Worm (Caenorhabditis elegans): ENCODE measurements around the gene C50B6.9.

Gene C50B6.9

DNA sequence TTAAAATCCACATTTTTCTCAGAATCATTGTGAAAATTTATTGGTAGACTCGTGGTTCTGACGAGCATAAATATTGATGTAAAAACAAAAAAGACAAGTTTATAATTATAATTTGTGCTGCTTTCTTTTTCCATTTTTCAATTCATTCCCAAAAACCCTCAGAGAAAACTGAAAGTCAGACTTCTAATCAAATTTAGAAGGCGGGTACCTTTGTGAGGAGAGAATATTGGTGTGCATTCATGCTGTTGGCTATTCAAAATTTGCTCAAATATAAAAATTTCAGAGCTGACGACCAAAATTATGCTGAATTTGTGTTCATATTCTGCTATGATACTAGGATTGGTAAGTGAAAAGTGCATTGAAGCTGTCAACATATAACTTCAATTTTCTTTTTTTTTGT is 30.9 kb downstream of the C50B6.9 start, which contains the start of gene srx-125:
Gene srx-125, plus strand, starts transcription at position 301 of the 400 bp plus-strand sequence.
- TF ChIP-seq T22C8.4 (GFP tag; IDR thresholded peaks at IDR 0.05) (no peak), ztf-29 (GFP tag; IDR thresholded peaks at IDR 0.05) (no peak), ref-1 (GFP tag; conservative IDR thresholded peaks at IDR 0.05) (no peak), med-1 (GFP tag; optimal IDR thresholded peaks at IDR 0.05; ENCODE audit: insufficient read depth) (no peak), klf-2 (GFP tag; conservative IDR thresholded peaks at IDR 0.05) (no peak), flt-1 (GFP tag; IDR thresholded peaks at IDR 0.05) (no peak), tab-1 (GFP tag; IDR thresholded peaks at IDR 0.05) (no peak), cog-1 (tag; optimal IDR thresholded peaks at IDR 0.05) (no peak), ztf-23 (GFP tag; IDR thresholded peaks at IDR 0.05) (no peak)

DNA sequence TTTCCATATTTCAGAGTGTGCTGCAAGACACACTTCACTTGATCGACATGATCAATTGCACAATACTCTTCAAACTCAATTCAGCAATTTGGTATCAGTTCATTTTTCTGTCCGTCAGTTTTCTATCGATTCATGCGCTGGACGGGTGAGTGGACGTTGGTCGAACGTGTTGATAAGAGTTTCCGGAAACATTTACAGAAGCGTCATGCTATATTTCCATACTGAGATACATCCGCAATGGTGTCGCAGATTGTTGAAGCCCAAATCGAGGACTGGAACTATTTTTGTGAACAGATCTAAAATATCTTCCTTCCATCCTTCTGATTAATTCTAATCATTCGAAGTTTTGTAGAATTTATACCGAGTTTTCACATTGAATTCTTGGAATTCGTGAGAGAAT is 33.5 kb downstream of the C50B6.9 start:
- TF ChIP-seq tab-1 (GFP tag; IDR thresholded peaks at IDR 0.05) (no peak), flt-1 (GFP tag; IDR thresholded peaks at IDR 0.05) (no peak), med-1 (GFP tag; optimal IDR thresholded peaks at IDR 0.05; ENCODE audit: insufficient read depth) (no peak), ref-1 (GFP tag; conservative IDR thresholded peaks at IDR 0.05) (no peak), ztf-23 (GFP tag; IDR thresholded peaks at IDR 0.05) (no peak), klf-2 (GFP tag; conservative IDR thresholded peaks at IDR 0.05) (no peak), T22C8.4 (GFP tag; IDR thresholded peaks at IDR 0.05) (no peak), cog-1 (tag; optimal IDR thresholded peaks at IDR 0.05) (no peak), ztf-29 (GFP tag; IDR thresholded peaks at IDR 0.05) (no peak)

DNA sequence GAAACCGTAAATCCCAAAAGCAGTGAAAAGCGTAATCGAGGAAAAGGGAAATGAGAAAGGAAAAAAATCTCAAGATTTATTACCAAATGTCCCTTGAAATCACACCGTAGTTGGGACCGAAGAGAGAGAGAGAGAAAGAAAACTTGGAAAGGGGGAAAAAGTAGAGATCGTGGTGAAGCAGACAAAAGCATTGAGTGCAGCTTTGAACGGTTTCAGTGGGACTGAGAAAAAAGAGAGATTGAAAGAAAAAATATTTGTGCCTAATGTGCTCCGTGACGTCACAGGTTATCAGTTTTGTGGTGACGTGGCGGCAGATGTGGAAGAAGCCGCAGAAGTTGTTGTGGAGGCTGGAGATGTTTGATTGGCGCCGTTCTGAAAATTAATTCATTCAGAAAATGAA is 34.1 kb downstream of the C50B6.9 start:
- TF ChIP-seq ztf-23 (GFP tag; IDR thresholded peaks at IDR 0.05), result no peak
- TF ChIP-seq tab-1 (GFP tag; IDR thresholded peaks at IDR 0.05), result no peak
- no peak for TF ChIP-seq T22C8.4 (GFP tag; IDR thresholded peaks at IDR 0.05)
- no peak for TF ChIP-seq ztf-29 (GFP tag; IDR thresholded peaks at IDR 0.05)
- TF ChIP-seq klf-2 (GFP tag; conservative IDR thresholded peaks at IDR 0.05), result no peak
- no peak for TF ChIP-seq ref-1 (GFP tag; conservative IDR thresholded peaks at IDR 0.05)
- no peak for TF ChIP-seq cog-1 (tag; optimal IDR thresholded peaks at IDR 0.05)
- no peak for TF ChIP-seq med-1 (GFP tag; optimal IDR thresholded peaks at IDR 0.05; ENCODE audit: insufficient read depth)
- no peak for TF ChIP-seq flt-1 (GFP tag; IDR thresholded peaks at IDR 0.05)

DNA sequence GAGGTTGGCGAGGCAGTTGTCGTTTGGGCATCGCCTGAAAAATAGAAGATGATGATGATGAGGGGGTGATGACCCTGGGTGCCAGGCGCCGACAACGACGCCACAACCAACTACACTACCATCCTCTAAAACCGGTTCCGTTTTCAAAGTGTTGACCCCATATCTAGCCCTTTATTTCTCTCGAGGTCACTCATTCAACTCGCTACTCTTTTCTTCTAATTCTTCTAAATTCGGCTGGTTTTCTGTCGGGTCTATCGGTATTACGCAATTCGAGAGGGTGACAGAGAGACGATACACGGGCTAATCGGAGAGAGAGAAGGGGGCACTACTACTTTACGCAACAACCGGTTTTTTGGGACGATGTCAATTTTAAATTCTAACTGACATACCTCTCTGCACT is 35.2 kb downstream of the C50B6.9 start:
- TF ChIP-seq klf-2 (GFP tag; conservative IDR thresholded peaks at IDR 0.05), result no peak
- TF ChIP-seq med-1 (GFP tag; optimal IDR thresholded peaks at IDR 0.05; ENCODE audit: insufficient read depth), result no peak
- TF ChIP-seq T22C8.4 (GFP tag; IDR thresholded peaks at IDR 0.05), result no peak
- TF ChIP-seq ref-1 (GFP tag; conservative IDR thresholded peaks at IDR 0.05), result no peak
- TF ChIP-seq flt-1 (GFP tag; IDR thresholded peaks at IDR 0.05), result no peak
- TF ChIP-seq ztf-23 (GFP tag; IDR thresholded peaks at IDR 0.05), result no peak
- TF ChIP-seq cog-1 (tag; optimal IDR thresholded peaks at IDR 0.05), result no peak
- no peak for TF ChIP-seq ztf-29 (GFP tag; IDR thresholded peaks at IDR 0.05)
- TF ChIP-seq tab-1 (GFP tag; IDR thresholded peaks at IDR 0.05), result no peak

DNA sequence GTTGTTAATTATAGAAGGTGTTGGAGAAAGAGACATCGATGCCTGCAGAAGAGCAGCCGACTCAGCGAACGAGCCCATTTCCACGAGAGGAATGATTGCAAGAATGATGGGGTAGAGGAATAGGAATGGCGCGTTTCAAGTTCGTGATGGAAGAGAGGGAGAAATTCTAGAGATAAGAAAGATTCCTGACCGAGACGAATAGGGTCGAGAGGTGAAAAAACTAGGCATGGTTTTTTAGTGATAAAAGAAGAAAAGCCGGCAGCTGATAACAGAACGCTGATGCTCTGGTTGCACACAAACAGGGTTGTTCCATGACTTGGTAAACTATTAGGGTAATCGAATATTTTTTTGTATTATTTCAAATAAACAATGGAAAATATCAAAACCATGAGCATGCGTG is 36.7 kb downstream of the C50B6.9 start:
- TF ChIP-seq cog-1 (tag; optimal IDR thresholded peaks at IDR 0.05) (no peak), klf-2 (GFP tag; conservative IDR thresholded peaks at IDR 0.05) (no peak), ref-1 (GFP tag; conservative IDR thresholded peaks at IDR 0.05) (no peak), med-1 (GFP tag; optimal IDR thresholded peaks at IDR 0.05; ENCODE audit: insufficient read depth) (no peak)

DNA sequence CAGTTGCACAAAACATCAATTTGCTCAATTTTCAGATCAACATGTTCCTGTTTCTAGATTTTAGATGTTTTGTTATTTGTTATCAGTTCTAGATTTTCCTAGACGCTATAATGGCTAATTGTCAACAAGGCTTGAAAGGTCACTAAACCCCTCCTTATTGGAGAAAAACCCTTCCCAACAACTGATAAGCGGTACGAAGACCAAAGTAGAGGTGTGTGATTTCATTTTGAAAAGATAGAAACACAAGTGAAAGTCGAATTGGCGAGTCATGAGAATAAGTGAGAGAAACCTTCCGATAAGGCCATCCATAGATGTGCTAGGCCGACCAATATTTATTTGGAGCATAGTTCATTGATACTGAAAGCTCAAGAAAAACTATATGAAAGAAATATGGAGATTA is 37.5 kb downstream of the C50B6.9 start:
- TF ChIP-seq klf-2 (GFP tag; conservative IDR thresholded peaks at IDR 0.05), result no peak
- TF ChIP-seq cog-1 (tag; optimal IDR thresholded peaks at IDR 0.05), result no peak
- no peak for TF ChIP-seq flt-1 (GFP tag; IDR thresholded peaks at IDR 0.05)
- no peak for TF ChIP-seq ztf-29 (GFP tag; IDR thresholded peaks at IDR 0.05)
- TF ChIP-seq tab-1 (GFP tag; IDR thresholded peaks at IDR 0.05), result no peak
- TF ChIP-seq ztf-23 (GFP tag; IDR thresholded peaks at IDR 0.05), result no peak
- no peak for TF ChIP-seq med-1 (GFP tag; optimal IDR thresholded peaks at IDR 0.05; ENCODE audit: insufficient read depth)
- no peak for TF ChIP-seq T22C8.4 (GFP tag; IDR thresholded peaks at IDR 0.05)
- no peak for TF ChIP-seq ref-1 (GFP tag; conservative IDR thresholded peaks at IDR 0.05)

DNA sequence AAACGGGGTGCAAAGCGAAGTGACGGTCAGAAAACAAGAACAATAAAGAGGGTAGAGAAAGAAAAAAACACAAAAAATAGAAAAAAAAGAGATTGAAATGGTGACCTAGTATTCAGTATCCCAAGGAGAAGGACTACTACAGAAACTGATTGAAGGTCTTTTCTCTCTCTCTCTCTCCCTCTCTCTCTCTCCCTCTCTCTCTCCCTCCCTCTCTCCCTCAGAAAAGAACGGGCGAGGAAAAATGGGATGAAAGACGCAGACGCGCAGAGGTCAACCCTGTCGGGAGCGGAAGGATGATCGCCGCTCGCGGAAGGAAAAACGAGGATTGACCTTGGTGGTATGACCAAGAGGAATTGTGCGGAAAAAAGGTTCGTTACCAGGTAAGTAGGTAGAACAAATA is 38.4 kb downstream of the C50B6.9 start:
- TF ChIP-seq ztf-29 (GFP tag; IDR thresholded peaks at IDR 0.05), result no peak
- TF ChIP-seq flt-1 (GFP tag; IDR thresholded peaks at IDR 0.05), result peak; percentile 59; the same call in 1 of the 2 replicates

DNA sequence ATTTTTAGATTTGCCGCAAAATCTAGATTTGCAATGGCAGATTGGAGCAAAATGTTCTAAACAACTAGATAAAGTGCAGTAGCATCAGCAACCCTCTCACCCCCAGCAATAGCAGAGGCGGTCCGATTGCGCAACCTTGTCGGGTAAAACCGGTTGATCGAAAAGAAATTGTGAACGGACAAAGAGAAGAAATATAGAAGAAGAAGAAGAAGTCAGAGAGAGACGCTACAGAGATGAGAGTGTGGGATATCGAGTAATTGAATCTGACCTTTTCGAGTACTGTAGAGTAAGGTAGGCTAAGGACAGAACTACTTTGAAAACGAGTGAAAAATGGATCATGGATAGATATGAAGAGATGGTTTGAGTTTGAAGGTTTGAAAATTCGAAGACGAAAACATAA is 39.7 kb downstream of the C50B6.9 start:
- TF ChIP-seq ztf-29 (GFP tag; IDR thresholded peaks at IDR 0.05) (no peak), klf-2 (GFP tag; conservative IDR thresholded peaks at IDR 0.05) (no peak), med-1 (GFP tag; optimal IDR thresholded peaks at IDR 0.05; ENCODE audit: insufficient read depth) (no peak), T22C8.4 (GFP tag; IDR thresholded peaks at IDR 0.05) (no peak), tab-1 (GFP tag; IDR thresholded peaks at IDR 0.05) (no peak), ref-1 (GFP tag; conservative IDR thresholded peaks at IDR 0.05) (no peak), ztf-23 (GFP tag; IDR thresholded peaks at IDR 0.05) (no peak), flt-1 (GFP tag; IDR thresholded peaks at IDR 0.05) (no peak), cog-1 (tag; optimal IDR thresholded peaks at IDR 0.05) (no peak)

DNA sequence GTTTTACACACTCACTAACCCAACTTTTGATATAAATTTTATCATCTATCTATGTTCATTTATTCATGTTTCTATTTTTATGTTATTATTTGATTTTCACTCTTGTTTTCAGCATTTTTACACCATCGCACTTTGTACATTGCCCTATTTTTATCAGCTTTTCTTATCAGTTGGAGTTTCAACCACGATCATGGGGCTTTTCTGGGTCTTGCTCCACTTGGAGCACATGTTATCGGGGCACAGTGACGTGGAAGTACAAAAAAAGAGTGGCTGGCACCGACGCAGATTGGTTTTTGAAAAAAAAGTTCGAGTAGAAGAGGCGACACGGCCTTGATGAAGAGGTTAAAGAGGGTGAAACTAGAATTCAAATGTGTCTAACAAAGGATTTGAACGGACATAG is 41.0 kb downstream of the C50B6.9 start:
- TF ChIP-seq T22C8.4 (GFP tag; IDR thresholded peaks at IDR 0.05) (no peak), ztf-23 (GFP tag; IDR thresholded peaks at IDR 0.05) (no peak), ztf-29 (GFP tag; IDR thresholded peaks at IDR 0.05) (no peak), ref-1 (GFP tag; conservative IDR thresholded peaks at IDR 0.05) (no peak), flt-1 (GFP tag; IDR thresholded peaks at IDR 0.05) (no peak), klf-2 (GFP tag; conservative IDR thresholded peaks at IDR 0.05) (no peak), med-1 (GFP tag; optimal IDR thresholded peaks at IDR 0.05; ENCODE audit: insufficient read depth) (no peak), tab-1 (GFP tag; IDR thresholded peaks at IDR 0.05) (no peak), cog-1 (tag; optimal IDR thresholded peaks at IDR 0.05) (no peak)

DNA sequence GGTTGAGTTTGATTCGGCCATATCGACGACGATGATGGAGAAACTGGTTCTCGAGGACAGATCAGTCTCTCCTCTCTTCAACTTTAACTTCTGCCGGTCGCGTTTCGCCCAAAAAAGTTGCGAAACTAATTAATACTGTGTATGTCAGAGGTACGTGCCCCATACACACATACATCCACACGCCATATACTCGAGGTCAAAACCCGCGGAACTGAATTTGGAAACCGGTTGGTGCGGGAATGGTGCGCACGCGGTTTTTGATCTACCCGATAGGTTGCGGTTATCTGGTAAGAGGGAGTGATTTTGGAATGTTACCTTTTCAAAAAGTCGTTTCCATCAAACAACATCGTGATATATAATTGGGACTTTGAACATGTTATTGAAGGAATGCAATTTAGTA is 44.0 kb downstream of the C50B6.9 start, which contains the start of gene ifbp-1:
Gene ifbp-1, minus strand, starts transcription at position 85 of the 400 bp plus-strand sequence.
- TF ChIP-seq tab-1 (GFP tag; IDR thresholded peaks at IDR 0.05), result no peak
- TF ChIP-seq klf-2 (GFP tag; conservative IDR thresholded peaks at IDR 0.05), result no peak
- no peak for TF ChIP-seq ztf-29 (GFP tag; IDR thresholded peaks at IDR 0.05)
- no peak for TF ChIP-seq med-1 (GFP tag; optimal IDR thresholded peaks at IDR 0.05; ENCODE audit: insufficient read depth)
- no peak for TF ChIP-seq cog-1 (tag; optimal IDR thresholded peaks at IDR 0.05)
- TF ChIP-seq T22C8.4 (GFP tag; IDR thresholded peaks at IDR 0.05), result no peak
- no peak for TF ChIP-seq ztf-23 (GFP tag; IDR thresholded peaks at IDR 0.05)

All from whole organism, midembryonic.